Fruit fly (Drosophila melanogaster): ENCODE data around the gene CG42726.

The CG42726 gene

DNA sequence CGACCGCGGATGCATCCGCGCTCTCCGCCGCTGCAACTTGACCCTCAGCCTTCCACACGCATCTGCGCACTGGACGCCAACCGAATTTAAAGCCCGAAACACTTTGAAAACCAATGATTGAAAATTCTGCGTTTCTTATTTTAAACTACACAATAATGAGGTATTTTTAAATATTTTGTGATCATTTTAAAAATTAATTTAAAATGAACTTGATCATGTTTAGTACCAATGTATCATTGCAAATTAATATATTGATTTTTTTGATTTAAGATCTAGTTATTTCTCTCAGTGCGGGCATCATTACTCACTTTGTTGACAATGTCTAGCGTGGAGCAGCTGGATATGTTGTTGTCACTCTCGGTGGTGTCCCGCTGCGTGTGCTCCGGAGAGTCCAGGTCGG is 19.0 kb downstream of the CG42726 start (continued):
- TF ChIP-seq CG10669 (GFP tag; optimal IDR thresholded peaks at IDR 0.05) (no peak), Ets21C (GFP tag; optimal IDR thresholded peaks at IDR 0.05) (no peak), Met (GFP tag; optimal IDR thresholded peaks at IDR 0.05) (no peak), Gug (GFP tag; IDR thresholded peaks at IDR 0.05) (no peak), achi (GFP tag; optimal IDR thresholded peaks at IDR 0.05) (no peak), salr (GFP tag; optimal IDR thresholded peaks at IDR 0.05) (no peak), fd59A (GFP tag; optimal IDR thresholded peaks at IDR 0.05) (no peak), acj6 (GFP tag; optimal IDR thresholded peaks at IDR 0.05) (no peak), CG4318 (GFP tag; optimal IDR thresholded peaks at IDR 0.05) (no peak), Smox (GFP tag; optimal IDR thresholded peaks at IDR 0.05) (no peak), cyc (GFP tag; optimal IDR thresholded peaks at IDR 0.05) (peak; percentile 21), CG8632 (GFP tag; optimal IDR thresholded peaks at IDR 0.05) (no peak), CG3032 (tag; optimal IDR thresholded peaks at IDR 0.05) (peak; percentile 35), pdm3 (GFP tag; optimal IDR thresholded peaks at IDR 0.05) (no peak), eg (GFP tag; IDR thresholded peaks at IDR 0.05) (peak; percentile 76), CG1621 (tag; optimal IDR thresholded peaks at IDR 0.05) (no peak), CG32006 (GFP tag; optimal IDR thresholded peaks at IDR 0.05) (no peak), Eip78C (GFP tag) (peak; percentile 73), Sox14 (GFP tag; optimal IDR thresholded peaks at IDR 0.05) (no peak), CG31627 (GFP tag; optimal IDR thresholded peaks at IDR 0.05) (peak; percentile 18), CG6854 (GFP tag; optimal IDR thresholded peaks at IDR 0.05) (no peak), ss (GFP tag; optimal IDR thresholded peaks at IDR 0.05) (no peak), Hr39 (GFP tag; optimal IDR thresholded peaks at IDR 0.05) (no peak), Sox15 (GFP tag; optimal IDR thresholded peaks at IDR 0.05) (no peak), CG9139 (GFP tag; optimal IDR thresholded peaks at IDR 0.05) (no peak), fkh (GFP tag; optimal IDR thresholded peaks at IDR 0.05) (no peak), CG11294 (GFP tag; IDR thresholded peaks at IDR 0.05) (no peak), CG3919 (GFP tag; optimal IDR thresholded peaks at IDR 0.05) (no peak), esn (GFP tag; optimal IDR thresholded peaks at IDR 0.05) (peak; percentile 68), Blimp-1 (GFP tag; optimal IDR thresholded peaks at IDR 0.05) (no peak), CG34406 (GFP tag; optimal IDR thresholded peaks at IDR 0.05) (no peak), Ets96B (tag; optimal IDR thresholded peaks at IDR 0.05) (peak; percentile 57), svp (GFP tag) (peak; percentile 94), Sox102F (GFP tag; optimal IDR thresholded peaks at IDR 0.05) (no peak), dac (GFP tag; optimal IDR thresholded peaks at IDR 0.05) (no peak), CG11762 (GFP tag; optimal IDR thresholded peaks at IDR 0.05; ENCODE audit: insufficient read depth) (no peak)

DNA sequence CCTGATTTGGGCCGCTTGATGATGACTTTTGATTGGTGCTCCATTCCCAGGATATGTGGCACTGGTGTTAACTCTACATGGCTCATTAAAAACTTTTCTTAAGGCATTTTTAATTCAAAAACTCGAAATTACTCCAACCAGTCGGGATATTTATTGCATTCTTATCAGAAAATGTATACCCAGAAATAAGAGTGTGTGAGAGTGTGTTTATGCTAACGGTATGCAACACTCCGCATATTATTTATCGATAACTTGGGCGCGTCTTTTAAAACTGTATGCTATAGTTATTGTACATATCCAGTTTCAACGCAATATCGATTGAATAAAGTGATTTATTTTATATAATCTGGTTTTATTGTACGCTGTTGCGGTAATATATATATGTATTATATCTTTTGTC is 19.6 kb downstream of the CG42726 start, which contains the start of gene CG34404:
CG34404 (minus strand) TSS at position 189 of the 400 bp plus-strand sequence.
- TF ChIP-seq esn (GFP tag; optimal IDR thresholded peaks at IDR 0.05) (peak; percentile 22), Eip78C (GFP tag) (peak; percentile 40), Smox (GFP tag; optimal IDR thresholded peaks at IDR 0.05) (no peak)

DNA sequence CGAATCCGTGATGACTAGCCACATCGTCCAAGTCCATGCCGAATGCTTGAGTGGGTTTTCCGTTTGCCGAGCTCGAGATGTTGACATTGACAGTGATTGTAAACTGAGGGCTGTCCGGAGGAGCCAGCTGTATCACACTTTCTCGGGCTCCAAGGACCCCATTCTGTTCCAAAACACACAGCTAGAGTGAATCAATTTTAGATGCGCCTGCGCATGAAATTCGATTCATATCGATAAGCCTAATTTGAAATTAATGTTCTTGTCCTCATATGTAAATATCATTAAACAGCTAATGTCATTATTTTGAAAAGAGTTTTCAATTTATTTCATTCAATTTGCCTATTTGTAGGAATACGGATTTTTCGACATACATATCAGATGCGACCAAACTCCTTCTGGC is 21.9 kb downstream of the CG42726 start, which contains the start of gene CG14868:
CG14868 (minus strand) TSS at position 204 of the 400 bp plus-strand sequence.
- TF ChIP-seq CG8632 (GFP tag; optimal IDR thresholded peaks at IDR 0.05): no peak
- no peak for TF ChIP-seq eg (GFP tag; IDR thresholded peaks at IDR 0.05)
- TF ChIP-seq salr (GFP tag; optimal IDR thresholded peaks at IDR 0.05): no peak
- no peak for TF ChIP-seq CG7368 (GFP tag; optimal IDR thresholded peaks at IDR 0.05)
- no peak for TF ChIP-seq Lpt (GFP tag; optimal IDR thresholded peaks at IDR 0.05)
- TF ChIP-seq topi (GFP tag; optimal IDR thresholded peaks at IDR 0.05): no peak
- no peak for TF ChIP-seq Hr4 (GFP tag; optimal IDR thresholded peaks at IDR 0.05)
- TF ChIP-seq Sox102F (GFP tag; optimal IDR thresholded peaks at IDR 0.05): no peak
- no peak for TF ChIP-seq CG8119 (GFP tag; IDR thresholded peaks at IDR 0.05)
- no peak for TF ChIP-seq CG6854 (GFP tag; optimal IDR thresholded peaks at IDR 0.05)
- no peak for TF ChIP-seq CG16779 (tag; optimal IDR thresholded peaks at IDR 0.05)
- TF ChIP-seq CG3032 (tag; optimal IDR thresholded peaks at IDR 0.05): no peak
- TF ChIP-seq CG11294 (GFP tag; IDR thresholded peaks at IDR 0.05): no peak
- TF ChIP-seq CG11902 (GFP tag; optimal IDR thresholded peaks at IDR 0.05): no peak
- no peak for TF ChIP-seq Sox14 (GFP tag; optimal IDR thresholded peaks at IDR 0.05)
- no peak for TF ChIP-seq CG15336 (GFP tag; IDR thresholded peaks at IDR 0.05)
- no peak for TF ChIP-seq Smox (GFP tag; optimal IDR thresholded peaks at IDR 0.05)
- TF ChIP-seq pdm3 (GFP tag; optimal IDR thresholded peaks at IDR 0.05): no peak
- no peak for TF ChIP-seq CG3919 (GFP tag; optimal IDR thresholded peaks at IDR 0.05)
- TF ChIP-seq ss (GFP tag; optimal IDR thresholded peaks at IDR 0.05): no peak

All from whole organism, prepupa.